Worm (Caenorhabditis elegans): ENCODE results near the gene Y39F10A.3.

The Y39F10A.3 gene

DNA sequence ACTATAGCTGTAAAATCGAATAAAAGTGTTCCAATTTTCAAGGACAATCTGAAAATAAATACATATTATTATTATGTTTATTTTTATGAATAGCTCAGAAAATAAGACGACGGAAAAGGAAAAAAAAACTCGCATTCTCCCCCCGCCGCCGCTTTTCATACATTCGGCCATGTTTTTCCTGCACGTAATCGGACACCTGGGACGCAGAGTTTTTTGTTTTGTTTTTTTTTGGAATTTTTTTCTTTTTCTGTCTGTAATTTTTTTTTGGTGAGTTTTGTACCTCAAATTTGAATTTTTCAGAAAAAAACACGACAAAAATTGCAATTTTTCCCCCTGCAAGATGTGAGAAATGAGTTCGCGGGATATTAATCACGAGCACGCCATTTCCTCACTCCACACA lies 12.6 kb downstream of the Y39F10A.3 start, which contains the start of gene C08G5.6:
TSS of gene C08G5.6 (plus strand) at position 301 of the 400 bp plus-strand sequence.
- TF ChIP-seq flt-1 (GFP tag; IDR thresholded peaks at IDR 0.05) (no peak), tab-1 (GFP tag; IDR thresholded peaks at IDR 0.05) (no peak), klf-2 (GFP tag; conservative IDR thresholded peaks at IDR 0.05) (no peak), med-1 (GFP tag; optimal IDR thresholded peaks at IDR 0.05; ENCODE audit: insufficient read depth) (no peak), T22C8.4 (GFP tag; IDR thresholded peaks at IDR 0.05) (no peak), ztf-29 (GFP tag; IDR thresholded peaks at IDR 0.05) (no peak), cog-1 (tag; optimal IDR thresholded peaks at IDR 0.05) (no peak), ztf-23 (GFP tag; IDR thresholded peaks at IDR 0.05) (no peak), ref-1 (GFP tag; conservative IDR thresholded peaks at IDR 0.05) (no peak)

ce11 chrII:769250-769649 lies 13.6 kb downstream of the Y39F10A.3 start:
- TF ChIP-seq med-1 (GFP tag; optimal IDR thresholded peaks at IDR 0.05; ENCODE audit: insufficient read depth) (no peak), flt-1 (GFP tag; IDR thresholded peaks at IDR 0.05) (no peak), ref-1 (GFP tag; conservative IDR thresholded peaks at IDR 0.05) (no peak), tab-1 (GFP tag; IDR thresholded peaks at IDR 0.05) (no peak), T22C8.4 (GFP tag; IDR thresholded peaks at IDR 0.05) (no peak), klf-2 (GFP tag; conservative IDR thresholded peaks at IDR 0.05) (no peak), ztf-23 (GFP tag; IDR thresholded peaks at IDR 0.05) (no peak), cog-1 (tag; optimal IDR thresholded peaks at IDR 0.05) (no peak), ztf-29 (GFP tag; IDR thresholded peaks at IDR 0.05) (no peak)

DNA sequence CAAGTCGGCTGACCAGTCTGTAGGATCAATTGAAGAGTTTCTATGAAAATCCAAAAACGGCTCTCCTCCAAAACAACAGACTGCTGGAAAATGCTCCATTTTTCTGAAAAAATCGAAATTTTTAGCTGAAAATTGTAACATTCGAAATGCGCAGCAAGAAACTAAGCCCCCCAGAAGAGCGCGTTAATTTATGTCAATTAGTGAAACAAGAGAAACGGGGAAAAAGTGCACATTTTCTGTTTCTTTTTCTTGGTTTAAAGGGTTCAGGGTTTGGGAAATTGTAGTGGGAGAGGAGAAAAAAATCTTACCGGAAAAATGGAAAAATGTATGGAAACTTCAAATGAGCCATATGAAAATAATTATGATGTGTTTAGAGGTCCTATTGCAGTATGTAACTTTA lies 17.6 kb downstream of the Y39F10A.3 start, which contains the start of gene C08G5.7:
TSS of gene C08G5.7 (minus strand) at position 101 of the 400 bp plus-strand sequence.
- no peak for TF ChIP-seq tab-1 (GFP tag; IDR thresholded peaks at IDR 0.05)
- TF ChIP-seq ref-1 (GFP tag; conservative IDR thresholded peaks at IDR 0.05), result no peak
- TF ChIP-seq flt-1 (GFP tag; IDR thresholded peaks at IDR 0.05), result no peak
- TF ChIP-seq ztf-23 (GFP tag; IDR thresholded peaks at IDR 0.05), result no peak
- TF ChIP-seq med-1 (GFP tag; optimal IDR thresholded peaks at IDR 0.05; ENCODE audit: insufficient read depth), result no peak
- TF ChIP-seq ztf-29 (GFP tag; IDR thresholded peaks at IDR 0.05), result no peak
- TF ChIP-seq klf-2 (GFP tag; conservative IDR thresholded peaks at IDR 0.05), result no peak
- no peak for TF ChIP-seq T22C8.4 (GFP tag; IDR thresholded peaks at IDR 0.05)
- TF ChIP-seq cog-1 (tag; optimal IDR thresholded peaks at IDR 0.05), result no peak

DNA sequence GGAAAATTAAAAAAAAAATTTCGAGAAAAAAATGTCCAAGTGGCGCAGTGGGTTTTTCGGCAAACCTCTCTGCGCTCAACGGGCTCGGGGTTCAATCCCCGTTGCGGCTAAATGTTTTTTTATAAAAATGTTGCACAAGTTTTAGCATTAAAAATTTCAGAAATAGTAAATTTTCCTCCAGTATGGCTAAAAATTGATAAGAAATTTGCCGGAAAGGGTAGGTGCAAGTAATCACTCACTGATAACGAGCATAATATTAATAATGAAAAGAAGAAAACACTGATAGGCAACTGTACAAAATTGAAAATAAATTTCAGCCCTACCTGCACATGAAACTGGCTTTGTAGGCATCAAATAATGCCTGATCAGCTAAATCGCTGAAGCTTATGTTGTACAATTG lies 18.4 kb downstream of the Y39F10A.3 start:
- TF ChIP-seq tab-1 (GFP tag; IDR thresholded peaks at IDR 0.05) (no peak), klf-2 (GFP tag; conservative IDR thresholded peaks at IDR 0.05) (no peak)

ce11 chrII:762942-763341 lies 19.9 kb downstream of the Y39F10A.3 start:
- no peak for TF ChIP-seq klf-2 (GFP tag; conservative IDR thresholded peaks at IDR 0.05)
- no peak for TF ChIP-seq ref-1 (GFP tag; conservative IDR thresholded peaks at IDR 0.05)
- no peak for TF ChIP-seq tab-1 (GFP tag; IDR thresholded peaks at IDR 0.05)
- TF ChIP-seq cog-1 (tag; optimal IDR thresholded peaks at IDR 0.05), result no peak
- TF ChIP-seq ztf-29 (GFP tag; IDR thresholded peaks at IDR 0.05), result no peak
- TF ChIP-seq ztf-23 (GFP tag; IDR thresholded peaks at IDR 0.05), result no peak
- no peak for TF ChIP-seq flt-1 (GFP tag; IDR thresholded peaks at IDR 0.05)
- no peak for TF ChIP-seq T22C8.4 (GFP tag; IDR thresholded peaks at IDR 0.05)
- TF ChIP-seq med-1 (GFP tag; optimal IDR thresholded peaks at IDR 0.05; ENCODE audit: insufficient read depth), result no peak

DNA sequence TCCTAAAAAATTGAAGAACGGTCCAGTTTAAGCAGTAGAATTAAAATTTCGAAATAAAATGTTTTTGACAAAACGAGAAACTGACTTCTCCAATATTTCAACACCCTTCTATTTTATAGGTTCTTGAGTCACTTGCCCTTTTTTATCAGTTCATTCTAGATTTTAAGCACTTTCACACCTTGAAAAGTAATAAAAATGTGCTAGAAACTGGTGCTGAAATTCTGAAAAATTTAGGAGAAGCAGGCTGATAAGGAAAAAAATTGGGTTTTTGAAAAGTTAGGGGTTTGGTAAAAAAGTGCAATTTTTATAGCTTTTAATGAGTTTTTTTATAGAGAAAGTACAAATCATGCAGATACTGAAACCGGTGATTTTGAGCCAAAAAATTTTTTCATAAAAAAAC lies 22.5 kb downstream of the Y39F10A.3 start:
- no peak for TF ChIP-seq T22C8.4 (GFP tag; IDR thresholded peaks at IDR 0.05)
- TF ChIP-seq flt-1 (GFP tag; IDR thresholded peaks at IDR 0.05), result no peak
- TF ChIP-seq ztf-29 (GFP tag; IDR thresholded peaks at IDR 0.05), result no peak
- no peak for TF ChIP-seq tab-1 (GFP tag; IDR thresholded peaks at IDR 0.05)
- TF ChIP-seq ref-1 (GFP tag; conservative IDR thresholded peaks at IDR 0.05), result no peak
- TF ChIP-seq cog-1 (tag; optimal IDR thresholded peaks at IDR 0.05), result no peak
- no peak for TF ChIP-seq ztf-23 (GFP tag; IDR thresholded peaks at IDR 0.05)
- no peak for TF ChIP-seq klf-2 (GFP tag; conservative IDR thresholded peaks at IDR 0.05)
- TF ChIP-seq med-1 (GFP tag; optimal IDR thresholded peaks at IDR 0.05; ENCODE audit: insufficient read depth), result no peak

- no peak for TF ChIP-seq tab-1 (GFP tag; IDR thresholded peaks at IDR 0.05)
- TF ChIP-seq klf-2 (GFP tag; conservative IDR thresholded peaks at IDR 0.05), result no peak
- TF ChIP-seq flt-1 (GFP tag; IDR thresholded peaks at IDR 0.05), result no peak
- TF ChIP-seq med-1 (GFP tag; optimal IDR thresholded peaks at IDR 0.05; ENCODE audit: insufficient read depth), result no peak
- TF ChIP-seq T22C8.4 (GFP tag; IDR thresholded peaks at IDR 0.05), result no peak
- no peak for TF ChIP-seq ref-1 (GFP tag; conservative IDR thresholded peaks at IDR 0.05)
- no peak for TF ChIP-seq cog-1 (tag; optimal IDR thresholded peaks at IDR 0.05)
These were observed 23.0 kb downstream of the Y39F10A.3 start for ce11 chrII:759788-760187.

- TF ChIP-seq T22C8.4 (GFP tag; IDR thresholded peaks at IDR 0.05) (no peak), klf-2 (GFP tag; conservative IDR thresholded peaks at IDR 0.05) (no peak), tab-1 (GFP tag; IDR thresholded peaks at IDR 0.05) (no peak), cog-1 (tag; optimal IDR thresholded peaks at IDR 0.05) (no peak), ztf-29 (GFP tag; IDR thresholded peaks at IDR 0.05) (no peak), med-1 (GFP tag; optimal IDR thresholded peaks at IDR 0.05; ENCODE audit: insufficient read depth) (no peak), ztf-23 (GFP tag; IDR thresholded peaks at IDR 0.05) (no peak), flt-1 (GFP tag; IDR thresholded peaks at IDR 0.05) (no peak), ref-1 (GFP tag; conservative IDR thresholded peaks at IDR 0.05) (no peak)
These were observed 25.6 kb downstream of the Y39F10A.3 start for ce11 chrII:757224-757623.

DNA sequence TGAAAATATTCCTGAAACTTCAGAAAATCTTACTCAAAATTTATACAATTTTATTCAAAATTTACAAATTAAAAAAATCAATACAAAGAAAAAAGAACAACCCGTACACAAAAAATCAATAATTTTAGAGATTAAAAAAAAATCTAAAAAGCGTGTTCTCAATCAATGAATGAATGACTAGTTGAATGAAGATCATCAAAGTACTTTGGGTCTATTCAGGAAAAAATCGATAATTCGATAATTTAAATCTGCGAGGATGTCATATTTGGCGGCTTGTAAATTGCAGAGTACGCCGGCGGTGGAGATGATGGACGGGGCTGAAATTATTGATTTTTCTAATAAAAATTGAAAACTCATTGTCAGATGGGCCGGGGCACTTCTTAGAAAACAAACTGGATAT lies 26.6 kb downstream of the Y39F10A.3 start:
- peak; percentile 65 for TF ChIP-seq T22C8.4 (GFP tag; IDR thresholded peaks at IDR 0.05)
- no peak for TF ChIP-seq cog-1 (tag; optimal IDR thresholded peaks at IDR 0.05)

ce11 chrII:754971-755370 lies 27.8 kb downstream of the Y39F10A.3 start:
- TF ChIP-seq klf-2 (GFP tag; conservative IDR thresholded peaks at IDR 0.05), result no peak
- no peak for TF ChIP-seq flt-1 (GFP tag; IDR thresholded peaks at IDR 0.05)
- TF ChIP-seq cog-1 (tag; optimal IDR thresholded peaks at IDR 0.05), result no peak
- TF ChIP-seq T22C8.4 (GFP tag; IDR thresholded peaks at IDR 0.05), result no peak
- TF ChIP-seq med-1 (GFP tag; optimal IDR thresholded peaks at IDR 0.05; ENCODE audit: insufficient read depth), result no peak
- TF ChIP-seq ztf-29 (GFP tag; IDR thresholded peaks at IDR 0.05), result no peak
- TF ChIP-seq ref-1 (GFP tag; conservative IDR thresholded peaks at IDR 0.05), result no peak
- no peak for TF ChIP-seq ztf-23 (GFP tag; IDR thresholded peaks at IDR 0.05)
- TF ChIP-seq tab-1 (GFP tag; IDR thresholded peaks at IDR 0.05), result no peak

Data from whole organism, midembryonic.